Worm (Caenorhabditis elegans) whole organism, L2 larva: Measurements from ENCODE around the gene grp-1.

Experiments used
- alr-1 ChIP-seq: fragments of 150-350 bp; optimal IDR thresholded peaks from 2 replicates; lab custom pipeline; 2014; ENCODE audit warnings: missing biosample characterization, missing genetic modification characterization
- ama-1 ChIP-seq: fragments of 150-350 bp; optimal IDR thresholded peaks from 2 replicates; lab custom pipeline; 2018; ENCODE audit warnings: inconsistent platforms
- elt-3 ChIP-seq: sonication (generic microtip); optimal IDR thresholded peaks from 2 replicates; lab custom pipeline; 2017; ENCODE audit warnings: missing biosample characterization, missing genetic modification characterization

ce11 chrIII:8099022-8099421, 13.5 kb downstream of the grp-1 start, which contains the start of gene K06H7.1:
- TF ChIP-seq alr-1 (tag; lab: Kevin White, UChicago) (no peak), elt-3 (no peak), ama-1 (no peak)
